Fruit fly (Drosophila melanogaster) whole organism: Measurements from ENCODE around the gene CG9813.

Experiments
- CG8478 ChIP-seq: fragments of >200 bp; optimal IDR thresholded peaks from 2 replicates; lab custom pipeline; 2018; ENCODE audit warnings: inconsistent platforms
- Dll ChIP-seq: fragments of >200 bp; optimal IDR thresholded peaks from 2 replicates; lab custom pipeline; 2017
- EcR ChIP-seq, 2 experiments: fragments of >200 bp; optimal IDR thresholded peaks; 2 replicates each; lab custom pipeline; 2017; ENCODE audit warnings: missing biosample characterization in 2 of 2, missing genetic modification characterization in 2 of 2, missing genetic modification reagents in 2 of 2
- pan ChIP-seq: fragments of >200 bp; optimal IDR thresholded peaks from 2 replicates; lab custom pipeline; 2017
- psq ChIP-seq: fragments of >200 bp; optimal IDR thresholded peaks from 2 replicates; lab custom pipeline; 2017
- usp ChIP-seq: fragments of >200 bp; optimal IDR thresholded peaks from 2 replicates; lab custom pipeline; 2017; ENCODE audit warnings: missing biosample characterization, missing genetic modification characterization, mixed read lengths

DNA sequence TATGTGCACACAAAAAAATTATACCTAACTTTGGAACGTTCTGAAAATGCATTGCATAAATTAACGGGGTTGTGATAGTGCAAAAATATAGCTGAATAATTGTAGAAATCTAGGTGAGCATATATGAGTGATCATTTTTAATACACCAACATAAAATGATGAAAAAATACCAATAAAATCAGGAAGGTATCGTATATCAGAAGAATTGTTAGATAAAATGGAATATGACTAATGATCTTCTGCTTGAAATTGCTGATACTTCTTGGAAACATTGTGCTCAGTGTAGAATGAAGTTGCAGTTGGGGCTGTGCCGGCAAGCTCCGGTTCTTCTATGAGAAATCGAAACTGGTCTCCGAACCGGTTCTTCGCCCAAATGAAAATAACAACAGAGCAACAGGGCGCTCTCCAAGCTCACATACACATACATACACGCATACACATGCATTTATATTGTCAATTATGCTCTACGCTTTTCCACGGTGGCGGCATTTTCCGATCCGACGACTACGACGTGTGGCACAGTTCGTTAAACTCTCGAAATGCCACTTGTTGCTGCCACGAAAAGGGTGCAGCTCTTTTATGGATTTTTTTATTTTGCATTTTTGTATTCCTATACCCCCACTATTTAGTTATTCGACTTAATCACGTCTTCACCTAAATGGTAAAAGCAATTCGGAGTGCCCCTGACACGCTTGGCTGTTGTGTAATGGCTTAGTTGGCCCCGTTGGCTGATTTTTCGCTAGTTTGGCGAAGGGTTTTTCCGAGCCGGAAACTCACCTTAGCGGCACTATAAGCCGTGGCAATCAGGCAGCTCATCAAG lies 21.5 kb upstream of the CG9813 start:
- TF ChIP-seq CG8478 (no peak), pan (lab: Kevin White, UChicago) (no peak), psq (lab: Kevin White, UChicago) (no peak), EcR (GFP tag; optimal IDR thresholded peaks at IDR 0.05; lab: Kevin White, UChicago) (peak in 1 of 2 experiments; percentile 75), Dll (no peak), usp (GFP tag; lab: Kevin White, UChicago) (no peak)
